Worm (Caenorhabditis elegans): ENCODE results near the gene srt-43.

DNA sequence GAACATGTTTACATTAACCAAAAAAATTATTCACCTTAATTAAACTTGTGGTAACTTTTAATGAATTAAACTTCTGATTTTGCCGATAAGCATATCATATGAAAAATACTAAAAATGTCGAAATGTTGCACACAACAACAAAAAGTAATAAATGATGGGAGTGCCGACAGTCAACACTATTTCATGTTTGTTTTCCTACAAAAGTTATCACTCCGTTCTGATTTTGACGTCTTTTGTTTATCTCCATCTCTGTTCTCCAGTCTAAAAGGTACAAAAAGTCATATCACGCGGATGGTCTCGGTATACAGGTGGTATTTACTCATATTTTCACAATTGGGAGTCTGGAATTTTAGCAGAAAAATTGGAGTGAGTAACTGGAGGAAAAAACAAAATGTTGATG is 46.3 kb downstream of the srt-43 start:
- TF ChIP-seq ztf-11 (tag; optimal IDR thresholded peaks at IDR 0.05) = no peak
- no peak for TF ChIP-seq snpc-4 (tag; optimal IDR thresholded peaks at IDR 0.05)

Measured in whole organism, L2 larva.